Worm (Caenorhabditis elegans): ENCODE data around the gene bir-1.

bir-1 gene

ce11 chrV:11610481-11610880 lies 33.8 kb upstream of the bir-1 start, which contains the start of gene sas-5:
TSS of gene sas-5 (plus strand) at chrV:11610737.
- TF ChIP-seq nhr-237 (tag; optimal IDR thresholded peaks at IDR 0.05), result no peak
- peak; percentile 86 for TF ChIP-seq unc-55 (GFP tag; optimal IDR thresholded peaks at IDR 0.05)
- TF ChIP-seq nhr-12 (tag; optimal IDR thresholded peaks at IDR 0.05), result no peak
- TF ChIP-seq elt-1 (tag; optimal IDR thresholded peaks at IDR 0.05), result no peak
- TF ChIP-seq C34F6.9 (tag; optimal IDR thresholded peaks at IDR 0.05), result peak; percentile 55
- no peak for TF ChIP-seq ztf-1 (GFP tag; conservative IDR thresholded peaks at IDR 0.05)
- peak; percentile 53 for TF ChIP-seq mab-5 (tag; optimal IDR thresholded peaks at IDR 0.05)
- peak; percentile 76 for TF ChIP-seq nhr-25 (tag; optimal IDR thresholded peaks at IDR 0.05)
- peak; percentile 85 for TF ChIP-seq ceh-82 (tag; optimal IDR thresholded peaks at IDR 0.05)
- peak; percentile 32 for TF ChIP-seq nhr-6 (tag; optimal IDR thresholded peaks at IDR 0.05)
- TF ChIP-seq alr-1 (tag; optimal IDR thresholded peaks at IDR 0.05), result no peak
- peak; percentile 75 for TF ChIP-seq sma-3 (GFP tag; optimal IDR thresholded peaks at IDR 0.05)
- no peak for TF ChIP-seq Y55F3AM.14 (GFP tag; optimal IDR thresholded peaks at IDR 0.05)
- no peak for TF ChIP-seq nhr-11 (tag; optimal IDR thresholded peaks at IDR 0.05)
- peak; percentile 42 for TF ChIP-seq ztf-4 (tag; optimal IDR thresholded peaks at IDR 0.05)
- no peak for TF ChIP-seq mbf-1 (tag; optimal IDR thresholded peaks at IDR 0.05)
- TF ChIP-seq snpc-4 (tag; optimal IDR thresholded peaks at IDR 0.05), result peak; percentile 62
- TF ChIP-seq lin-11 (tag; optimal IDR thresholded peaks at IDR 0.05), result peak; percentile 71
- peak; percentile 58 for TF ChIP-seq ceh-16 (tag; optimal IDR thresholded peaks at IDR 0.05)
- TF ChIP-seq blmp-1 (tag; optimal IDR thresholded peaks at IDR 0.05; ENCODE audit: insufficient read depth), result peak; percentile 17
- TF ChIP-seq F13H6.1 (tag; optimal IDR thresholded peaks at IDR 0.05), result peak; percentile 56
- peak; percentile 92 for TF ChIP-seq sma-9 (GFP tag; optimal IDR thresholded peaks at IDR 0.05)
- TF ChIP-seq sma-9 (tag; optimal IDR thresholded peaks at IDR 0.05), result no peak
- TF ChIP-seq gmeb-1 (tag; optimal IDR thresholded peaks at IDR 0.05), result peak; percentile 92
- peak; percentile 33 for TF ChIP-seq nhr-21 (tag; optimal IDR thresholded peaks at IDR 0.05)
- no peak for TF ChIP-seq lin-39 (tag; optimal IDR thresholded peaks at IDR 0.05)
- no peak for TF ChIP-seq nhr-23 (tag; optimal IDR thresholded peaks at IDR 0.05)
- peak; percentile 51 to 75 for TF ChIP-seq lsy-2 (tag; optimal IDR thresholded peaks at IDR 0.05)
- peak; percentile 57 for TF ChIP-seq lin-13 (GFP tag; optimal IDR thresholded peaks at IDR 0.05)
- peak; percentile 73 for TF ChIP-seq crh-2 (tag; optimal IDR thresholded peaks at IDR 0.05)
- TF ChIP-seq nhr-129 (tag; optimal IDR thresholded peaks at IDR 0.05), result peak; percentile 55
- TF ChIP-seq nhr-10 (tag; optimal IDR thresholded peaks at IDR 0.05), result no peak
- TF ChIP-seq fos-1 (tag; optimal IDR thresholded peaks at IDR 0.05), result peak; percentile 32
- peak; percentile 53 for TF ChIP-seq sem-4 (tag; optimal IDR thresholded peaks at IDR 0.05)

- TF ChIP-seq R02D3.7 (tag; optimal IDR thresholded peaks at IDR 0.05) (no peak), unc-62 (GFP tag; optimal IDR thresholded peaks at IDR 0.05) (no peak), nhr-21 (tag; optimal IDR thresholded peaks at IDR 0.05) (no peak), dmd-4 (tag; optimal IDR thresholded peaks at IDR 0.05) (no peak), ama-1 (optimal IDR thresholded peaks at IDR 0.05) (no peak), ztf-4 (tag; optimal IDR thresholded peaks at IDR 0.05) (no peak), lsy-2 (tag; optimal IDR thresholded peaks at IDR 0.05) (no peak), sma-9 (GFP tag; optimal IDR thresholded peaks at IDR 0.05) (no peak), sma-9 (tag; optimal IDR thresholded peaks at IDR 0.05) (no peak), mab-5 (tag; optimal IDR thresholded peaks at IDR 0.05) (no peak), nhr-23 (tag; optimal IDR thresholded peaks at IDR 0.05) (no peak), ceh-16 (tag; optimal IDR thresholded peaks at IDR 0.05) (no peak)
Observed at ce11 chrV:11613007-11613406, 31.3 kb upstream of the bir-1 start, which contains the start of gene tag-290. TSS of gene tag-290 (plus strand) at chrV:11613307.

DNA sequence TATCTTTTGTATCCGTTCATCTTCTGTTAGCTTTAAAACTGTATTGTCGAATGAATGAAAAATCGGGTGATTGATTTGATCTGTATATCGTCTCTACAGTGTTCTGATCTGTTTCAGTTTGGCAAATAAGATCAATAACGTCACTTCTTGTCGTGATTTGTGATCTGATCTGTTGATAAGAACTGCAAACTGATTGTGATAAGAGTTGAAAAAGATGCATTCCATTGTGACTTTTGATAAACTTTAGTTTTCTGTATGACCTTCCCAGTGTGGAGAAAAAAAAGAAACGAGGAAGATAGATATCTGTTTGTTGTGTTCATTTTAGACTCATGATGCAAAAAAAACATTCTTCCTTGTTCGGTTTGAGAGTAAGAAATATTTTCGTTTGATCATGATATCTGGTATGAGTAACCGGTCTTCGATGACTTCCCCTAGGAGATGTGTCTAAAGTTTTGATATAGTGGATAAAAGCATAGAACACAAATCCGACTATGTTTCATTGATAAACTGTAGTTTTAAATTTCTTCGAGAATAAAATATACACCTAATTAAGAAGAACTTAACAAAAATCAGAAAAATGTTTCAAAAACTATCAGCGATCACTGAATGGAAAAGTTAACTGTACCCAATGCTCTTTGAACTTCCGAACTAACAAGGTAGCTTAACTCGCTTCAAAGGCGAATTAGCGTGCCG lies 29.3 kb upstream of the bir-1 start:
- TF ChIP-seq crh-2 (tag; optimal IDR thresholded peaks at IDR 0.05) (peak; percentile 51), skn-1 (tag; optimal IDR thresholded peaks at IDR 0.05) (peak; percentile 2), nhr-237 (tag; optimal IDR thresholded peaks at IDR 0.05) (no peak), mab-5 (tag; optimal IDR thresholded peaks at IDR 0.05) (no peak), ZK546.5 (tag; optimal IDR thresholded peaks at IDR 0.05) (no peak), gmeb-1 (tag; optimal IDR thresholded peaks at IDR 0.05) (peak; percentile 21), ceh-16 (tag; optimal IDR thresholded peaks at IDR 0.05) (no peak), blmp-1 (tag; optimal IDR thresholded peaks at IDR 0.05; ENCODE audit: insufficient read depth) (peak; percentile 59), lin-11 (tag; optimal IDR thresholded peaks at IDR 0.05) (no peak), sma-3 (GFP tag; optimal IDR thresholded peaks at IDR 0.05) (peak; percentile 80), snpc-4 (tag; optimal IDR thresholded peaks at IDR 0.05) (no peak), alr-1 (tag; optimal IDR thresholded peaks at IDR 0.05) (no peak), sem-4 (tag; optimal IDR thresholded peaks at IDR 0.05) (no peak), nhr-6 (tag; optimal IDR thresholded peaks at IDR 0.05) (no peak), elt-1 (tag; optimal IDR thresholded peaks at IDR 0.05) (peak; percentile 59), dmd-4 (tag; optimal IDR thresholded peaks at IDR 0.05) (no peak), nhr-11 (tag; optimal IDR thresholded peaks at IDR 0.05) (no peak), ztf-11 (tag; optimal IDR thresholded peaks at IDR 0.05) (no peak), lsy-2 (tag; optimal IDR thresholded peaks at IDR 0.05) (peak in 1 of 2 experiments; percentile 28), ceh-82 (tag; optimal IDR thresholded peaks at IDR 0.05) (no peak), mdl-1 (tag; optimal IDR thresholded peaks at IDR 0.05) (no peak), lin-13 (GFP tag; optimal IDR thresholded peaks at IDR 0.05) (peak; percentile 42), Y55F3AM.14 (GFP tag; optimal IDR thresholded peaks at IDR 0.05) (no peak), egl-27 (tag; optimal IDR thresholded peaks at IDR 0.05) (no peak), ztf-4 (tag; optimal IDR thresholded peaks at IDR 0.05) (no peak), nhr-10 (tag; optimal IDR thresholded peaks at IDR 0.05) (no peak), nhr-129 (tag; optimal IDR thresholded peaks at IDR 0.05) (peak; percentile 60), elt-3 (tag; optimal IDR thresholded peaks at IDR 0.05) (no peak), R02D3.7 (tag; optimal IDR thresholded peaks at IDR 0.05) (no peak), nhr-21 (tag; optimal IDR thresholded peaks at IDR 0.05) (peak; percentile 77), unc-55 (GFP tag; optimal IDR thresholded peaks at IDR 0.05) (no peak), zag-1 (tag; optimal IDR thresholded peaks at IDR 0.05) (no peak), unc-62 (GFP tag; optimal IDR thresholded peaks at IDR 0.05) (no peak)

Data from whole organism, L2 larva.